Worm (Caenorhabditis elegans): ENCODE measurements around the gene K05G3.2.

K05G3.2 gene

ce11 chrX:16534564-16534963 lies 39.8 kb downstream of the K05G3.2 start:
- TF ChIP-seq nfya-1 (tag; optimal IDR thresholded peaks at IDR 0.05; ENCODE audit: insufficient read depth) (peak; percentile 36), unc-62 (GFP tag; optimal IDR thresholded peaks at IDR 0.05) (peak; percentile 51), egl-5 (tag; optimal IDR thresholded peaks at IDR 0.05) (peak; percentile 61), nhr-67 (tag; optimal IDR thresholded peaks at IDR 0.05) (no peak), lin-39 (tag; optimal IDR thresholded peaks at IDR 0.05) (peak; percentile 46)

ce11 chrX:16535192-16535591 lies 40.5 kb downstream of the K05G3.2 start:
- TF ChIP-seq lin-39 (tag; optimal IDR thresholded peaks at IDR 0.05) (no peak), ceh-28 (tag; optimal IDR thresholded peaks at IDR 0.05) (no peak), ztf-11 (tag; optimal IDR thresholded peaks at IDR 0.05) (no peak), pqm-1 (tag; optimal IDR thresholded peaks at IDR 0.05) (no peak), jun-1 (tag; optimal IDR thresholded peaks at IDR 0.05) (no peak), egl-27 (tag; optimal IDR thresholded peaks at IDR 0.05) (no peak), pha-4 (tag; optimal IDR thresholded peaks at IDR 0.05) (no peak), ceh-16 (tag; optimal IDR thresholded peaks at IDR 0.05) (no peak), eor-1 (tag; optimal IDR thresholded peaks at IDR 0.05) (no peak), ztf-4 (tag; optimal IDR thresholded peaks at IDR 0.05) (no peak), ceh-9 (tag; optimal IDR thresholded peaks at IDR 0.05) (no peak), lsy-12 (tag; optimal IDR thresholded peaks at IDR 0.05) (no peak), nhr-77 (tag; optimal IDR thresholded peaks at IDR 0.05) (no peak), aly-2 (tag; optimal IDR thresholded peaks at IDR 0.05) (no peak)

- TF ChIP-seq egl-5 (tag; optimal IDR thresholded peaks at IDR 0.05), result no peak
- peak; percentile 3 for TF ChIP-seq nfya-1 (tag; optimal IDR thresholded peaks at IDR 0.05; ENCODE audit: insufficient read depth)
Observed at ce11 chrX:16536230-16536940, 41.7 kb downstream of the K05G3.2 start, which contains the start of gene pat-9. Gene pat-9, plus strand, starts transcription at chrX:16536890.

ce11 chrX:16540374-16540773 lies 45.6 kb downstream of the K05G3.2 start, which contains the start of gene osm-1:
Gene osm-1, plus strand, starts transcription at chrX:16540674.
- TF ChIP-seq ceh-82 (tag; optimal IDR thresholded peaks at IDR 0.05) (no peak), eor-1 (tag; optimal IDR thresholded peaks at IDR 0.05) (no peak), jun-1 (tag; optimal IDR thresholded peaks at IDR 0.05) (no peak), egl-5 (tag; optimal IDR thresholded peaks at IDR 0.05) (no peak), R02D3.7 (tag; optimal IDR thresholded peaks at IDR 0.05) (no peak), nhr-25 (tag; optimal IDR thresholded peaks at IDR 0.05) (no peak), ztf-4 (tag; optimal IDR thresholded peaks at IDR 0.05) (no peak), nhr-77 (tag; optimal IDR thresholded peaks at IDR 0.05) (no peak), ama-1 (optimal IDR thresholded peaks at IDR 0.05) (no peak)

ce11 chrX:16543887-16544286 lies 49.2 kb downstream of the K05G3.2 start:
- TF ChIP-seq lin-15B (tag; optimal IDR thresholded peaks at IDR 0.05) (no peak), aly-2 (tag; optimal IDR thresholded peaks at IDR 0.05) (no peak), pha-4 (tag; optimal IDR thresholded peaks at IDR 0.05) (no peak), nhr-25 (tag; optimal IDR thresholded peaks at IDR 0.05) (no peak), ama-1 (optimal IDR thresholded peaks at IDR 0.05) (no peak), R02D3.7 (tag; optimal IDR thresholded peaks at IDR 0.05) (no peak), nhr-43 (tag; optimal IDR thresholded peaks at IDR 0.05; ENCODE audit: poor library complexity, severe bottlenecking) (no peak), ZK546.5 (tag; optimal IDR thresholded peaks at IDR 0.05) (no peak), zag-1 (tag; optimal IDR thresholded peaks at IDR 0.05) (no peak), nhr-76 (tag; optimal IDR thresholded peaks at IDR 0.05) (no peak), nfya-1 (tag; optimal IDR thresholded peaks at IDR 0.05; ENCODE audit: insufficient read depth) (no peak), elt-1 (tag; optimal IDR thresholded peaks at IDR 0.05) (no peak), fkh-10 (GFP tag; optimal IDR thresholded peaks at IDR 0.05) (no peak), egl-27 (tag; optimal IDR thresholded peaks at IDR 0.05) (no peak), nhr-23 (tag; optimal IDR thresholded peaks at IDR 0.05) (no peak), skn-1 (tag; optimal IDR thresholded peaks at IDR 0.05) (no peak), jun-1 (tag; optimal IDR thresholded peaks at IDR 0.05) (no peak), mml-1 (tag; optimal IDR thresholded peaks at IDR 0.05) (no peak)

ce11 chrX:16545641-16546040 lies 50.9 kb downstream of the K05G3.2 start:
- TF ChIP-seq nhr-77 (tag; optimal IDR thresholded peaks at IDR 0.05) (no peak), snpc-4 (tag; optimal IDR thresholded peaks at IDR 0.05) (peak; percentile 76), lin-15B (tag; optimal IDR thresholded peaks at IDR 0.05) (no peak)
